Fruit fly (Drosophila melanogaster) whole organism, embryonic: ENCODE data around the gene CG42685.
A peak's percentile ranks its signal among the peaks of the same experiment; 100 is the strongest.

ENCODE experiments used
- Ada2b ChIP-seq: fragments of 200-800 bp; sonication (Bioruptor generic); IDR thresholded peaks from 2 replicates; pipeline ENCODE4 v1.3.6; 2022; ENCODE audit warnings: missing biosample characterization, missing genetic modification characterization
- CG10209 ChIP-seq: fragments of 200-800 bp; sonication (Bioruptor generic); optimal IDR thresholded peaks from 3 replicates; lab custom pipeline; 2017; ENCODE audit warnings: missing biosample characterization, mild to moderate bottlenecking, missing genetic modification characterization, missing genetic modification reagents
- CG1024 ChIP-seq: fragments of 200-800 bp; sonication (Bioruptor generic); IDR thresholded peaks from 2 replicates; pipeline ENCODE4 v1.3.6; 2022; ENCODE audit warnings: missing biosample characterization, missing genetic modification characterization
- CG12071 ChIP-seq: fragments of 200-800 bp; sonication (Bioruptor generic); optimal IDR thresholded peaks from 3 replicates; lab custom pipeline; 2018; ENCODE audit warnings: missing biosample characterization, mild to moderate bottlenecking, missing genetic modification characterization
- CG12299 ChIP-seq: fragments of 200-800 bp; sonication (Bioruptor generic); optimal IDR thresholded peaks from 2 replicates; lab custom pipeline; 2018; ENCODE audit warnings: missing biosample characterization, mild to moderate bottlenecking, missing genetic modification characterization
- CG1233 ChIP-seq: fragments of 200-800 bp; sonication (Bioruptor generic); optimal IDR thresholded peaks from 4 replicates; lab custom pipeline; 2018; ENCODE audit warnings: missing biosample characterization, mild to moderate bottlenecking, missing genetic modification characterization
- CG12659 ChIP-seq: fragments of 200-800 bp; sonication (Bioruptor generic); optimal IDR thresholded peaks from 3 replicates; lab custom pipeline; 2017; ENCODE audit warnings: mild to moderate bottlenecking, missing biosample characterization, missing genetic modification reagents, missing genetic modification characterization
- CG15073 ChIP-seq: fragments of 200-800 bp; sonication (Bioruptor generic); optimal IDR thresholded peaks from 2 replicates; lab custom pipeline; 2016; ENCODE audit warnings: missing biosample characterization, missing genetic modification characterization
- CG1832 ChIP-seq: fragments of 200-800 bp; sonication (Bioruptor generic); optimal IDR thresholded peaks from 2 replicates; lab custom pipeline; 2017; ENCODE audit warnings: missing biosample characterization, mild to moderate bottlenecking, missing genetic modification characterization, inconsistent platforms
- CG2120 ChIP-seq: fragments of 200-800 bp; sonication (Bioruptor generic); optimal IDR thresholded peaks from 3 replicates; lab custom pipeline; 2016; ENCODE audit warnings: missing biosample characterization, missing genetic modification characterization
- CG31224 ChIP-seq: fragments of 200-800 bp; sonication (Bioruptor generic); IDR thresholded peaks from 2 replicates; pipeline ENCODE4 v1.3.6; 2022; ENCODE audit warnings: missing biosample characterization, missing genetic modification characterization
- CG34224 ChIP-seq: fragments of 200-800 bp; sonication (Bioruptor generic); IDR thresholded peaks from 3 replicates; pipeline ENCODE4 v1.3.6; 2022; ENCODE audit warnings: missing biosample characterization, missing genetic modification characterization; ENCODE audit not compliant: partially characterized antibody
- CG42726 ChIP-seq: fragments of 200-800 bp; sonication (Bioruptor generic); IDR thresholded peaks from 2 replicates; pipeline ENCODE4 v1.3.6; 2022; ENCODE audit warnings: missing biosample characterization, missing genetic modification characterization; ENCODE audit not compliant: partially characterized antibody
- CG7745 ChIP-seq: fragments of 200-800 bp; sonication (Bioruptor generic); optimal IDR thresholded peaks from 2 replicates; lab custom pipeline; 2018; ENCODE audit warnings: missing biosample characterization, mild to moderate bottlenecking, missing genetic modification characterization, moderate library complexity
- CG8281 ChIP-seq: fragments of 200-800 bp; sonication (Bioruptor generic); optimal IDR thresholded peaks from 2 replicates; lab custom pipeline; 2018; ENCODE audit warnings: missing biosample characterization, mild to moderate bottlenecking, missing genetic modification characterization, moderate library complexity
- CG9437 ChIP-seq: fragments of 200-800 bp; sonication (Bioruptor generic); optimal IDR thresholded peaks from 2 replicates; lab custom pipeline; 2018; ENCODE audit warnings: missing biosample characterization, mild to moderate bottlenecking, missing genetic modification characterization
- CTCF ChIP-seq: fragments of 200-800 bp; sonication (Bioruptor generic); optimal IDR thresholded peaks from 2 replicates; lab custom pipeline; 2017; ENCODE audit warnings: missing biosample characterization, mild to moderate bottlenecking, missing genetic modification characterization, moderate library complexity
- Deaf1 ChIP-seq: fragments of 200-800 bp; optimal IDR thresholded peaks from 3 replicates; lab custom pipeline; 2019; ENCODE audit warnings: missing biosample characterization, mild to moderate bottlenecking, missing genetic modification characterization, moderate library complexity
- E2f2 ChIP-seq: fragments of 200-800 bp; sonication (Bioruptor generic); IDR thresholded peaks from 2 replicates; pipeline ENCODE4 v1.3.6; 2022; ENCODE audit warnings: missing biosample characterization, missing genetic modification characterization
- GATAe ChIP-seq: fragments of 200-800 bp; sonication (Bioruptor generic); conservative IDR thresholded peaks from 2 replicates; pipeline ENCODE4 v1.3.6; 2022; ENCODE audit warnings: missing biosample characterization, missing genetic modification characterization
- HmgZ ChIP-seq: fragments of 200-800 bp; sonication (Bioruptor generic); optimal IDR thresholded peaks from 2 replicates; lab custom pipeline; 2018; ENCODE audit warnings: missing biosample characterization, mild to moderate bottlenecking, missing genetic modification characterization
- Hr51 ChIP-seq, 2 experiments: fragments of 200-800 bp; sonication (Bioruptor generic); optimal IDR thresholded peaks; 2 replicates in 1 of 2; 3 replicates in 1 of 2; lab custom pipeline; 2016 to 2018; ENCODE audit warnings: missing biosample characterization in 2 of 2, missing genetic modification characterization in 2 of 2, mild to moderate bottlenecking in 1 of 2, moderate library complexity in 1 of 2
- Jarid2 ChIP-seq: fragments of 200-800 bp; sonication (Bioruptor generic); optimal IDR thresholded peaks from 3 replicates; lab custom pipeline; 2017; ENCODE audit warnings: mild to moderate bottlenecking, missing biosample characterization, missing genetic modification reagents, missing genetic modification characterization
- Lhr ChIP-seq: fragments of 200-800 bp; sonication (Bioruptor generic); optimal IDR thresholded peaks from 3 replicates; lab custom pipeline; 2017; ENCODE audit warnings: mild to moderate bottlenecking, missing biosample characterization, missing genetic modification reagents, missing genetic modification characterization
- MTF-1 ChIP-seq: fragments of 200-800 bp; sonication (Bioruptor generic); optimal IDR thresholded peaks from 2 replicates; lab custom pipeline; 2018; ENCODE audit warnings: missing biosample characterization, mild to moderate bottlenecking, missing genetic modification characterization, borderline replicate concordance
- NC2β ChIP-seq: fragments of 200-800 bp; sonication (Bioruptor generic); optimal IDR thresholded peaks from 2 replicates; lab custom pipeline; 2016; ENCODE audit warnings: missing biosample characterization, missing genetic modification characterization
- Nf-YC ChIP-seq: fragments of 200-800 bp; optimal IDR thresholded peaks from 3 replicates; lab custom pipeline; 2019; ENCODE audit warnings: missing biosample characterization, mild to moderate bottlenecking, missing genetic modification characterization, moderate library complexity
- Oli ChIP-seq: fragments of 200-800 bp; sonication (Bioruptor generic); optimal IDR thresholded peaks from 2 replicates; lab custom pipeline; 2018; ENCODE audit warnings: missing biosample characterization, mild to moderate bottlenecking, missing genetic modification characterization, moderate library complexity
- Tbp ChIP-seq: fragments of >200 bp; optimal IDR thresholded peaks from 2 replicates; lab custom pipeline; 2018; ENCODE audit warnings: missing biosample characterization, missing genetic modification characterization
- ara ChIP-seq: fragments of 200-800 bp; sonication (Bioruptor generic); IDR thresholded peaks from 2 replicates; pipeline ENCODE4 v1.3.6; 2022; ENCODE audit warnings: missing biosample characterization, missing genetic modification characterization
- caup ChIP-seq: fragments of 200-800 bp; sonication (Bioruptor generic); optimal IDR thresholded peaks from 3 replicates; lab custom pipeline; 2017; ENCODE audit warnings: missing biosample characterization, mild to moderate bottlenecking, missing genetic modification characterization, moderate library complexity; ENCODE audit not compliant: severe bottlenecking
- chif ChIP-seq, 2 experiments: fragments of 200-800 bp; sonication (Bioruptor generic); optimal IDR thresholded peaks; 3 replicates each; lab custom pipeline; 2016; ENCODE audit warnings: missing biosample characterization in 2 of 2, missing genetic modification characterization in 2 of 2
- crc ChIP-seq: fragments of 200-800 bp; sonication (Bioruptor generic); optimal IDR thresholded peaks from 2 replicates; lab custom pipeline; 2016; ENCODE audit warnings: missing biosample characterization, missing genetic modification characterization
- dysf ChIP-seq: fragments of 200-800 bp; sonication (Bioruptor generic); IDR thresholded peaks from 3 replicates; pipeline ENCODE4 v1.3.6; 2022; ENCODE audit warnings: missing biosample characterization, missing genetic modification characterization
- emc ChIP-seq: fragments of 200-800 bp; sonication (Bioruptor generic); optimal IDR thresholded peaks from 2 replicates; lab custom pipeline; 2016; ENCODE audit warnings: missing biosample characterization, missing genetic modification characterization
- fd96Cb ChIP-seq: fragments of 200-800 bp; sonication (Bioruptor generic); optimal IDR thresholded peaks from 2 replicates; lab custom pipeline; 2018; ENCODE audit warnings: missing biosample characterization, mild to moderate bottlenecking, missing genetic modification characterization, moderate library complexity
- gro ChIP-seq: fragments of 200-800 bp; sonication (Bioruptor generic); optimal IDR thresholded peaks from 2 replicates; lab custom pipeline; 2016; ENCODE audit warnings: missing biosample characterization, missing genetic modification characterization
- hbn ChIP-seq: fragments of 200-800 bp; sonication (Bioruptor generic); IDR thresholded peaks from 2 replicates; pipeline ENCODE4 v1.3.6; 2022; ENCODE audit warnings: missing biosample characterization, missing genetic modification characterization; ENCODE audit not compliant: partially characterized antibody
- kni ChIP-seq: fragments of 200-800 bp; sonication (Bioruptor generic); optimal IDR thresholded peaks from 3 replicates; lab custom pipeline; 2017; ENCODE audit warnings: mild to moderate bottlenecking, missing biosample characterization, missing genetic modification reagents, missing genetic modification characterization
- nau ChIP-seq: fragments of 200-800 bp; sonication (Bioruptor generic); optimal IDR thresholded peaks from 3 replicates; lab custom pipeline; 2017; ENCODE audit warnings: missing biosample characterization, mild to moderate bottlenecking, missing genetic modification characterization, missing genetic modification reagents
- p53 ChIP-seq: fragments of 200-800 bp; sonication (Bioruptor generic); optimal IDR thresholded peaks from 2 replicates; lab custom pipeline; 2016; ENCODE audit warnings: missing biosample characterization, missing genetic modification characterization
- pita ChIP-seq: fragments of 200-800 bp; sonication (Bioruptor generic); optimal IDR thresholded peaks from 2 replicates; lab custom pipeline; 2017; ENCODE audit warnings: missing biosample characterization, mild to moderate bottlenecking, missing genetic modification characterization
- pum ChIP-seq: fragments of 200-800 bp; sonication (Bioruptor generic); optimal IDR thresholded peaks from 2 replicates; lab custom pipeline; 2016; ENCODE audit warnings: missing biosample characterization, missing genetic modification characterization
- repo ChIP-seq: fragments of 200-800 bp; sonication (Bioruptor generic); optimal IDR thresholded peaks from 2 replicates; lab custom pipeline; 2016; ENCODE audit warnings: missing biosample characterization, missing genetic modification characterization
- sd ChIP-seq: fragments of 200-800 bp; sonication (Bioruptor generic); optimal IDR thresholded peaks from 3 replicates; lab custom pipeline; 2018; ENCODE audit warnings: missing biosample characterization, mild to moderate bottlenecking, missing genetic modification characterization, moderate library complexity
- sisA ChIP-seq: fragments of 200-800 bp; sonication (Bioruptor generic); IDR thresholded peaks from 2 replicates; pipeline ENCODE4 v1.3.6; 2022; ENCODE audit warnings: missing biosample characterization, missing genetic modification characterization
- slou ChIP-seq: fragments of 200-800 bp; sonication (Bioruptor generic); optimal IDR thresholded peaks from 3 replicates; lab custom pipeline; 2016; ENCODE audit warnings: missing biosample characterization, missing genetic modification characterization
- tna ChIP-seq: fragments of 200-800 bp; sonication (Bioruptor generic); IDR thresholded peaks from 2 replicates; pipeline ENCODE4 v1.3.6; 2022; ENCODE audit warnings: missing biosample characterization, missing genetic modification characterization; ENCODE audit not compliant: partially characterized antibody
- tup ChIP-seq: fragments of 200-800 bp; sonication (Bioruptor generic); optimal IDR thresholded peaks from 2 replicates; lab custom pipeline; 2016; ENCODE audit warnings: missing biosample characterization, mild to moderate bottlenecking, missing genetic modification characterization, moderate library complexity

The CG42685 gene

DNA sequence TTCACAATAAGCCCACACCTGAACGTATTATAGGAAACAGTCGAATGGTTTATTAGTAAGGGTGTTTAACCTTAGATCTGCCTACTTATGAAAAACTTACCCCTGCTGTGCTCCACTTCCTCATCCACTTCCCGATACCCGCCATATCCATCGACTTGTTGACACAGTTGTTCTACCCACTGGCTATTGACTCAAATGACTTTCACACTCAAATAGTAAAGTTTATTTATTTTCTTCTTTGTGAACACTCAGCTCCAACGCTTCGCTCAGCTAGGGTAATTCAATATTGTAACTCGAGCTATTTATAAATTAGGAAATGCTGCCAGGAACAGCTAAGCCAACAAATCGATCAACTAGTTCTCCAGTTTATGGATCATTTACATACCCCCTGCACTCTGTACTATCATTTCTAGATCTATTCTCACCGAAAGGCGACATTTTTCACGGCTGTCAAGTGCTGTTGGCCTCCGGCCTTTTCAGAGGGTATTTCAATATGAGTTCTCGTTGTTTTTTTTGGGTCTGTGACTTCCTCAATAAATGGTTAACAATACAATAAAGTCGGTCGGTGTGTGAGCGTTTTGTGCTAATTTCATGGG lies 44.2 kb downstream of the CG42685 start (continued):
- TF ChIP-seq NC2β (peak; percentile 85), CG31224 (peak; percentile 53), CG10209 (GFP tag; lab: Kevin White, UChicago) (peak; percentile 93), CTCF (GFP tag; lab: Kevin White, UChicago) (peak; percentile 42), crc (GFP tag; lab: Kevin White, UChicago) (peak; percentile 89), ara (GFP tag; lab: Robert Waterston, UW) (peak; percentile 75), HmgZ (tag; lab: Kevin White, UChicago) (peak; percentile 89), CG9437 (GFP tag; lab: Kevin White, UChicago) (no peak), CG1832 (GFP tag; lab: Kevin White, UChicago) (no peak), CG2120 (peak; percentile 92), CG42726 (GFP tag; lab: Robert Waterston, UW) (no peak), kni (GFP tag; lab: Kevin White, UChicago) (peak; percentile 98), CG15073 (GFP tag; lab: Kevin White, UChicago) (no peak), sd (tag; lab: Kevin White, UChicago) (peak; percentile 54), repo (peak; percentile 91), tup (GFP tag; lab: Kevin White, UChicago) (peak; percentile 94), CG12659 (peak; percentile 89), CG12071 (GFP tag; lab: Kevin White, UChicago) (peak; percentile 92), GATAe (no peak), caup (peak; percentile 95), p53 (GFP tag; lab: Kevin White, UChicago) (peak; percentile 88), Oli (tag; lab: Kevin White, UChicago) (peak; percentile 40), Lhr (GFP tag; lab: Kevin White, UChicago) (peak; percentile 81), Hr51 (GFP tag; optimal IDR thresholded peaks at IDR 0.05; lab: Kevin White, UChicago) (peak; percentile 19 to 90), Deaf1 (tag; lab: Kevin White, UChicago) (peak; percentile 18), fd96Cb (tag; lab: Kevin White, UChicago) (peak; percentile 53), MTF-1 (peak; percentile 94), CG34224 (no peak), chif (GFP tag; optimal IDR thresholded peaks at IDR 0.05; lab: Kevin White, UChicago) (peak; percentile 79 to 84), Ada2b (GFP tag; lab: Robert Waterston, UW) (peak; percentile 53; the same call in 1 of the 2 replicates), CG7745 (tag; lab: Kevin White, UChicago) (peak; percentile 74), dysf (peak; percentile 64; the same call in 1 of the 3 replicates), hbn (GFP tag; lab: Robert Waterston, UW) (no peak), CG1024 (GFP tag; lab: Robert Waterston, UW) (peak; percentile 89), tna (GFP tag; lab: Robert Waterston, UW) (no peak), Tbp (no peak), nau (GFP tag; lab: Kevin White, UChicago) (peak; percentile 96), Nf-YC (peak; percentile 34), E2f2 (GFP tag; lab: Robert Waterston, UW) (peak; percentile 52), emc (GFP tag; lab: Kevin White, UChicago) (peak; percentile 66), CG8281 (tag; lab: Kevin White, UChicago) (peak; percentile 65), CG1233 (GFP tag; lab: Kevin White, UChicago) (peak; percentile 88), sisA (GFP tag; lab: Robert Waterston, UW) (no peak), slou (GFP tag; lab: Kevin White, UChicago) (peak; percentile 66), Jarid2 (GFP tag; lab: Kevin White, UChicago) (peak; percentile 76), pum (GFP tag; lab: Kevin White, UChicago) (peak; percentile 83), gro (GFP tag; lab: Kevin White, UChicago) (peak; percentile 92), pita (GFP tag; lab: Kevin White, UChicago) (no peak), CG12299 (tag; lab: Kevin White, UChicago) (peak; percentile 87)
